Worm (Caenorhabditis elegans): ENCODE measurements around the gene C02B10.3.

- TF ChIP-seq nhr-76 (tag; optimal IDR thresholded peaks at IDR 0.05) (no peak), snpc-4 (tag; optimal IDR thresholded peaks at IDR 0.05) (no peak), ces-1 (GFP tag; optimal IDR thresholded peaks at IDR 0.05) (no peak), nhr-6 (tag; optimal IDR thresholded peaks at IDR 0.05) (no peak), pqm-1 (tag; optimal IDR thresholded peaks at IDR 0.05) (no peak), jun-1 (tag; optimal IDR thresholded peaks at IDR 0.05) (no peak), mep-1 (tag; optimal IDR thresholded peaks at IDR 0.05) (no peak), lin-15B (tag; optimal IDR thresholded peaks at IDR 0.05) (no peak), R02D3.7 (tag; optimal IDR thresholded peaks at IDR 0.05) (no peak), ztf-11 (tag; optimal IDR thresholded peaks at IDR 0.05) (no peak), madf-9 (GFP tag; conservative IDR thresholded peaks at IDR 0.05) (no peak), skn-1 (tag; optimal IDR thresholded peaks at IDR 0.05) (no peak), mdl-1 (tag; optimal IDR thresholded peaks at IDR 0.05) (no peak), lsy-2 (tag; optimal IDR thresholded peaks at IDR 0.05) (no peak)
Measured at ce11 chrIV:5076607-5077006, 26.5 kb downstream of the C02B10.3 start.

All from whole organism, L4 larva.